Fruit fly (Drosophila melanogaster): ENCODE results near the gene spidey.

Gene spidey

DNA sequence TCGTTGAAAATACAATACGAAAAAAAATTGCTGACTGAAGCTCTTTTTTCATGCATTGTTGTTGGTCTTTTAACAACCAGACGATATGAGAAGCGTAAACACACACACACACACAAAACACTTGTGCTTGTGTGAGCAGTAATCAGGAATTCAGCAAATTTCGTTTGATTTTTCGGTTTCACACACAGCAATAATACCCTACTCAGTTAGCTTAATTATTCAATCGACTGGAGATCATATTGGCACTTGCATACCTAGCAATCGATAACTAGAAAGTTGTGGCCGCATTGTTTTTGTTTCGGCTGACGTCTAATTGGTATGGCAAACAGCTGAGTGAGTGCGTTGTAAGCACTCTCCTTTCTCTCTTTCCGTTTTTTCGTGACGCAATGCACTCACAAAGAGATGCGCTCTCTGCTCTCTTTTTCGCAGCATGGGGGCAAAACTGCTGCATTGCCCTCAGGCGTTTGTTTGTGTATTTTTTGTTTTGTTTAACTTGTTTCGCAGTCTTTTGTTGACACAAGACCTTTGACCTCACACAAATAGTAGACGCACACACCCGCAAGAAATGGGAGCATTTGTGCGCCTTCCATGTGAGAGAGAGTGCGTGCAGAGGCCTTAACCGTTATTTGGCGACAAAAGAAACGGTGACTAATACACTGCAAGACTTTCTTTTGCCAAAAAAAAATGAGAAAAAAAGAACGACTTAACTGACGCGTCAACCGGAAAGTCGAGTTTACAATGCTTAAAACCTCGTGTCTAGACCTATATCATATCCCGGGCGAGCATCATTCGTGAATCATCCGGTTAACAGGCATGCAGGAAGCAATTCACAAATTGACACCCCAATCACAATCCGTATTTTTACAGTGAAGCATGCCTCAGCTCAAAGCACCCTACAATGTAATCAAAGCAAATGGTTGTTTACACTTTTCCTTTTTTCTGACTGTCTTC, 36.3 kb downstream of the spidey start (continued):
- TF ChIP-seq net (GFP tag; optimal IDR thresholded peaks at IDR 0.05) (peak; percentile 42), CG6792 (GFP tag; optimal IDR thresholded peaks at IDR 0.05) (peak; percentile 60), topi (GFP tag; optimal IDR thresholded peaks at IDR 0.05) (peak; percentile 75), CG31627 (GFP tag; optimal IDR thresholded peaks at IDR 0.05) (peak; percentile 75), fd85E (GFP tag; optimal IDR thresholded peaks at IDR 0.05) (no peak), ss (GFP tag; optimal IDR thresholded peaks at IDR 0.05) (peak; percentile 33 to 60), spab (GFP tag; optimal IDR thresholded peaks at IDR 0.05) (peak; percentile 34), Eip75B (GFP tag; optimal IDR thresholded peaks at IDR 0.05) (peak; percentile 57), cyc (GFP tag; optimal IDR thresholded peaks at IDR 0.05) (peak; percentile 75), Hr38 (GFP tag; optimal IDR thresholded peaks at IDR 0.05) (no peak), eg (GFP tag; IDR thresholded peaks at IDR 0.05) (peak; percentile 69), salr (GFP tag; optimal IDR thresholded peaks at IDR 0.05) (peak; percentile 17 to 40), CG3919 (GFP tag; optimal IDR thresholded peaks at IDR 0.05) (peak; percentile 47), Sox14 (GFP tag; optimal IDR thresholded peaks at IDR 0.05) (peak; percentile 66), Hr4 (GFP tag; optimal IDR thresholded peaks at IDR 0.05) (peak; percentile 68), CG10669 (GFP tag; optimal IDR thresholded peaks at IDR 0.05) (peak; percentile 61), Ets21C (GFP tag; optimal IDR thresholded peaks at IDR 0.05) (peak; percentile 67), vri (GFP tag; optimal IDR thresholded peaks at IDR 0.05) (peak; percentile 88), CG32006 (GFP tag; optimal IDR thresholded peaks at IDR 0.05) (peak; percentile 71), svp (GFP tag) (peak; percentile 93), esn (GFP tag; optimal IDR thresholded peaks at IDR 0.05) (peak; percentile 69), fkh (GFP tag; optimal IDR thresholded peaks at IDR 0.05) (peak; percentile 72), acj6 (GFP tag; optimal IDR thresholded peaks at IDR 0.05) (peak; percentile 56), CG8632 (GFP tag; optimal IDR thresholded peaks at IDR 0.05) (peak; percentile 36), CG6163 (GFP tag; IDR thresholded peaks at IDR 0.05) (peak; percentile 76; the same call in 1 of the 3 replicates), CG4318 (GFP tag; optimal IDR thresholded peaks at IDR 0.05) (peak; percentile 43), dsx (GFP tag; optimal IDR thresholded peaks at IDR 0.05; ENCODE audit: poor library complexity, severe bottlenecking) (peak; percentile 64), Gug (GFP tag; IDR thresholded peaks at IDR 0.05) (peak; percentile 29; the same call in 1 of the 2 replicates), Eip93F (GFP tag; optimal IDR thresholded peaks at IDR 0.05) (peak; percentile 54), CG6276 (GFP tag; optimal IDR thresholded peaks at IDR 0.05) (peak; percentile 51), CG11762 (GFP tag; optimal IDR thresholded peaks at IDR 0.05; ENCODE audit: insufficient read depth) (peak; percentile 45), CG11902 (GFP tag; optimal IDR thresholded peaks at IDR 0.05) (peak; percentile 29), CG6854 (GFP tag; optimal IDR thresholded peaks at IDR 0.05) (peak; percentile 35), Sox15 (GFP tag; optimal IDR thresholded peaks at IDR 0.05) (peak; percentile 39)

DNA sequence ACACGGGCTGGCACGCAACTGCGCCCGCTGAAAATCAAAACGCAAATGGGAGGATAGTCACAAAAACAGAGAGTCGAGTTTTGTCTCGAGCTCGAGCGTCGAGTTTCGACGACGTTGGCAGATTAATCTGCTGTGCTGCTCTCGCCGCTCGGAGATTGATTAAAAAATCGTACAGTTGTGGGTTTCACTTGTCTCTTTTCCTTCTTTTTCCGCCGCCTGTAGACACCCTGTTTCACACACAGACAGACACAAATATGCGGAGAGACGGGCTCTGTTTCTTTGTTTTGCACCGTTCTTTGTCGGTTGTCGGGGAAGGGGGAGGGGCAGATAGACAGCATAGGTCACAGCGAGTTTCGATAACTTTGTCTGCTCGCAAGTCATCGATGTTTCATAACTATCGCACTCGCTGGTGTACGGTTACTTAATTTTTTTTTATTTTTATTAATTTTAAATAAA, 38.2 kb downstream of the spidey start, which contains the start of gene orion:
TSS of gene orion (minus strand) at position 51 of the 456 bp plus-strand sequence.
- TF ChIP-seq Lpt (GFP tag; optimal IDR thresholded peaks at IDR 0.05) (peak; percentile 59), Hr4 (GFP tag; optimal IDR thresholded peaks at IDR 0.05) (no peak), topi (GFP tag; optimal IDR thresholded peaks at IDR 0.05) (peak; percentile 29), Sox102F (GFP tag; optimal IDR thresholded peaks at IDR 0.05) (no peak), fd59A (GFP tag; optimal IDR thresholded peaks at IDR 0.05) (peak; percentile 32), CG6792 (GFP tag; optimal IDR thresholded peaks at IDR 0.05) (peak; percentile 4), Hr38 (GFP tag; optimal IDR thresholded peaks at IDR 0.05) (no peak), CG8319 (GFP tag; optimal IDR thresholded peaks at IDR 0.05) (no peak), CG3919 (GFP tag; optimal IDR thresholded peaks at IDR 0.05) (no peak), CG11902 (GFP tag; optimal IDR thresholded peaks at IDR 0.05) (no peak), fkh (GFP tag; optimal IDR thresholded peaks at IDR 0.05) (no peak), eg (GFP tag; IDR thresholded peaks at IDR 0.05) (peak; percentile 81), CG6163 (GFP tag; IDR thresholded peaks at IDR 0.05) (peak; percentile 86), CG3032 (tag; optimal IDR thresholded peaks at IDR 0.05) (peak; percentile 64), vri (GFP tag; optimal IDR thresholded peaks at IDR 0.05) (peak; percentile 25), CG6276 (GFP tag; optimal IDR thresholded peaks at IDR 0.05) (no peak), CG16779 (tag; optimal IDR thresholded peaks at IDR 0.05) (peak; percentile 83), achi (GFP tag; optimal IDR thresholded peaks at IDR 0.05) (peak; percentile 47), Eip75B (GFP tag; optimal IDR thresholded peaks at IDR 0.05) (no peak), Smox (GFP tag; optimal IDR thresholded peaks at IDR 0.05) (no peak), CG31627 (GFP tag; optimal IDR thresholded peaks at IDR 0.05) (no peak), pdm3 (GFP tag; optimal IDR thresholded peaks at IDR 0.05) (no peak), CG8119 (GFP tag; IDR thresholded peaks at IDR 0.05) (peak; percentile 73), CG7368 (GFP tag; optimal IDR thresholded peaks at IDR 0.05) (peak; percentile 9), OdsH (GFP tag; optimal IDR thresholded peaks at IDR 0.05) (no peak), Eip93F (GFP tag; optimal IDR thresholded peaks at IDR 0.05) (no peak), CG6854 (GFP tag; optimal IDR thresholded peaks at IDR 0.05) (no peak), Ets21C (GFP tag; optimal IDR thresholded peaks at IDR 0.05) (no peak)
